Fruit fly (Drosophila melanogaster) whole organism, embryonic: ENCODE results near the gene Men.
A peak's percentile ranks its signal among the peaks of the same experiment; 100 is the strongest.

ENCODE experiments used
- Aef1 ChIP-seq: fragments of 200-800 bp; sonication (Bioruptor generic); IDR thresholded peaks from 3 replicates; pipeline ENCODE4 v1.3.6; 2022; ENCODE audit warnings: missing biosample characterization, missing genetic modification characterization
- Blimp-1 ChIP-seq: fragments of 200-800 bp; sonication (Bioruptor generic); optimal IDR thresholded peaks from 3 replicates; lab custom pipeline; 2018; ENCODE audit warnings: missing biosample characterization, missing genetic modification characterization, mild to moderate bottlenecking, moderate library complexity, missing genetic modification reagents
- CG12236 ChIP-seq: fragments of 200-800 bp; sonication (Bioruptor generic); optimal IDR thresholded peaks from 2 replicates; lab custom pipeline; 2016; ENCODE audit warnings: missing biosample characterization, missing genetic modification characterization
- CG12299 ChIP-seq: fragments of 200-800 bp; sonication (Bioruptor generic); optimal IDR thresholded peaks from 2 replicates; lab custom pipeline; 2018; ENCODE audit warnings: missing biosample characterization, mild to moderate bottlenecking, missing genetic modification characterization
- CG12659 ChIP-seq: fragments of 200-800 bp; sonication (Bioruptor generic); optimal IDR thresholded peaks from 3 replicates; lab custom pipeline; 2017; ENCODE audit warnings: mild to moderate bottlenecking, missing biosample characterization, missing genetic modification reagents, missing genetic modification characterization
- CG14965 ChIP-seq: fragments of 200-800 bp; sonication (Bioruptor generic); optimal IDR thresholded peaks from 2 replicates; lab custom pipeline; 2016; ENCODE audit warnings: missing biosample characterization, missing genetic modification characterization, borderline replicate concordance
- CG15696 ChIP-seq: fragments of 200-800 bp; sonication (Bioruptor generic); optimal IDR thresholded peaks from 2 replicates; lab custom pipeline; 2019; ENCODE audit warnings: missing biosample characterization, mild to moderate bottlenecking, missing genetic modification characterization, moderate library complexity
- CG16815 ChIP-seq: fragments of 200-800 bp; sonication (Bioruptor generic); optimal IDR thresholded peaks from 3 replicates; lab custom pipeline; 2017; ENCODE audit warnings: missing biosample characterization, mild to moderate bottlenecking, missing genetic modification characterization
- CG17328 ChIP-seq: fragments of 200-800 bp; sonication (Bioruptor generic); IDR thresholded peaks from 2 replicates; pipeline ENCODE4 v1.3.6; 2022; ENCODE audit warnings: missing biosample characterization, missing genetic modification characterization
- CG18262 ChIP-seq: fragments of 200-800 bp; optimal IDR thresholded peaks from 3 replicates; lab custom pipeline; 2019; ENCODE audit warnings: missing biosample characterization, mild to moderate bottlenecking, missing genetic modification characterization, moderate library complexity
- CG33557 ChIP-seq: fragments of 200-800 bp; sonication (Bioruptor generic); optimal IDR thresholded peaks from 2 replicates; lab custom pipeline; 2019; ENCODE audit warnings: missing biosample characterization, mild to moderate bottlenecking, missing genetic modification characterization, moderate library complexity
- CG42726 ChIP-seq: fragments of 200-800 bp; sonication (Bioruptor generic); IDR thresholded peaks from 2 replicates; pipeline ENCODE4 v1.3.6; 2022; ENCODE audit warnings: missing biosample characterization, missing genetic modification characterization; ENCODE audit not compliant: partially characterized antibody
- CG6683 ChIP-seq: fragments of 200-800 bp; sonication (Bioruptor generic); optimal IDR thresholded peaks from 2 replicates; lab custom pipeline; 2017; ENCODE audit warnings: missing biosample characterization, mild to moderate bottlenecking, missing genetic modification characterization, missing genetic modification reagents
- CG7271 ChIP-seq: fragments of 200-800 bp; sonication (Bioruptor generic); optimal IDR thresholded peaks from 2 replicates; lab custom pipeline; 2018; ENCODE audit warnings: missing biosample characterization, mild to moderate bottlenecking, missing genetic modification characterization, moderate library complexity
- CG7987 ChIP-seq: fragments of 200-800 bp; sonication (Bioruptor generic); optimal IDR thresholded peaks from 2 replicates; lab custom pipeline; 2018; ENCODE audit warnings: missing biosample characterization, mild to moderate bottlenecking, missing genetic modification characterization, moderate library complexity
- CG8924 ChIP-seq: fragments of 200-800 bp; optimal IDR thresholded peaks from 3 replicates; lab custom pipeline; 2019; ENCODE audit warnings: missing biosample characterization, mild to moderate bottlenecking, missing genetic modification characterization, moderate library complexity
- Gsc ChIP-seq: fragments of 200-800 bp; sonication (Bioruptor generic); IDR thresholded peaks from 2 replicates; pipeline ENCODE4 v1.3.6; 2022; ENCODE audit warnings: missing biosample characterization, missing genetic modification characterization
- Hr51 ChIP-seq, 2 experiments: fragments of 200-800 bp; sonication (Bioruptor generic); optimal IDR thresholded peaks; 2 replicates in 1 of 2; 3 replicates in 1 of 2; lab custom pipeline; 2016 to 2018; ENCODE audit warnings: missing biosample characterization in 2 of 2, missing genetic modification characterization in 2 of 2, mild to moderate bottlenecking in 1 of 2, moderate library complexity in 1 of 2
- Kr ChIP-seq: fragments of 200-800 bp; sonication (Bioruptor generic); optimal IDR thresholded peaks from 2 replicates; lab custom pipeline; 2017; ENCODE audit warnings: missing biosample characterization, mild to moderate bottlenecking, missing genetic modification characterization
- Lhr ChIP-seq: fragments of 200-800 bp; sonication (Bioruptor generic); optimal IDR thresholded peaks from 3 replicates; lab custom pipeline; 2017; ENCODE audit warnings: mild to moderate bottlenecking, missing biosample characterization, missing genetic modification reagents, missing genetic modification characterization
- MESR4 ChIP-seq: fragments of 200-800 bp; sonication (Bioruptor generic); optimal IDR thresholded peaks from 2 replicates; lab custom pipeline; 2018; ENCODE audit warnings: missing biosample characterization, mild to moderate bottlenecking, missing genetic modification characterization, moderate library complexity
- Neu2 ChIP-seq: fragments of 200-800 bp; sonication (Bioruptor generic); optimal IDR thresholded peaks from 3 replicates; lab custom pipeline; 2016; ENCODE audit warnings: missing biosample characterization, missing genetic modification characterization, borderline replicate concordance
- PHDP ChIP-seq: fragments of 200-800 bp; sonication (Bioruptor generic); optimal IDR thresholded peaks from 3 replicates; lab custom pipeline; 2018; ENCODE audit warnings: missing biosample characterization, mild to moderate bottlenecking, missing genetic modification characterization, moderate library complexity
- Ravus ChIP-seq: fragments of 200-800 bp; sonication (Bioruptor generic); IDR thresholded peaks from 2 replicates; pipeline ENCODE4 v1.3.6; 2022; ENCODE audit warnings: missing biosample characterization, missing genetic modification characterization
- Taf1 ChIP-seq: fragments of 200-800 bp; sonication (Bioruptor generic); IDR thresholded peaks from 2 replicates; pipeline ENCODE4 v1.3.6; 2022; ENCODE audit warnings: missing biosample characterization, missing genetic modification characterization
- chif ChIP-seq, 2 experiments: fragments of 200-800 bp; sonication (Bioruptor generic); optimal IDR thresholded peaks; 3 replicates each; lab custom pipeline; 2016; ENCODE audit warnings: missing biosample characterization in 2 of 2, missing genetic modification characterization in 2 of 2
- croc ChIP-seq: fragments of 200-800 bp; sonication (Bioruptor generic); conservative IDR thresholded peaks from 3 replicates; pipeline ENCODE4 v1.3.6; 2022; ENCODE audit warnings: missing biosample characterization, missing genetic modification characterization
- crol ChIP-seq: fragments of 200-800 bp; sonication (Bioruptor generic); IDR thresholded peaks from 2 replicates; pipeline ENCODE4 v1.3.6; 2022; ENCODE audit warnings: missing biosample characterization, missing genetic modification characterization
- da ChIP-seq: fragments of 200-800 bp; sonication (Bioruptor generic); optimal IDR thresholded peaks from 2 replicates; lab custom pipeline; 2016; ENCODE audit warnings: missing biosample characterization, missing genetic modification characterization
- eyg ChIP-seq: fragments of 200-800 bp; sonication (Bioruptor generic); optimal IDR thresholded peaks from 3 replicates; lab custom pipeline; 2016; ENCODE audit warnings: missing biosample characterization, missing genetic modification characterization
- fu2 ChIP-seq: fragments of 200-800 bp; sonication (Bioruptor generic); optimal IDR thresholded peaks from 2 replicates; lab custom pipeline; 2016; ENCODE audit warnings: missing biosample characterization, missing genetic modification characterization
- grn ChIP-seq: fragments of 200-800 bp; sonication (Bioruptor generic); optimal IDR thresholded peaks from 3 replicates; lab custom pipeline; 2017; ENCODE audit warnings: missing biosample characterization, missing genetic modification characterization
- gsb ChIP-seq: fragments of 200-800 bp; sonication (Bioruptor generic); IDR thresholded peaks from 2 replicates; pipeline ENCODE4 v1.3.6; 2022; ENCODE audit warnings: missing biosample characterization, missing genetic modification characterization
- hb ChIP-seq: fragments of 200-800 bp; sonication (Bioruptor generic); IDR thresholded peaks from 3 replicates; pipeline ENCODE4 v1.3.6; 2022; ENCODE audit warnings: missing biosample characterization, missing genetic modification characterization; ENCODE audit not compliant: partially characterized antibody
- jigr1 ChIP-seq: fragments of 200-800 bp; sonication (Bioruptor generic); IDR thresholded peaks from 3 replicates; pipeline ENCODE4 v1.3.6; 2022; ENCODE audit warnings: missing biosample characterization, missing genetic modification characterization
- knrl ChIP-seq: fragments of 200-800 bp; sonication (Bioruptor generic); IDR thresholded peaks from 3 replicates; pipeline ENCODE4 v1.3.6; 2022; ENCODE audit warnings: missing biosample characterization, missing genetic modification characterization; ENCODE audit not compliant: partially characterized antibody
- oc ChIP-seq: fragments of 200-800 bp; sonication (Bioruptor generic); optimal IDR thresholded peaks from 2 replicates; lab custom pipeline; 2018; ENCODE audit warnings: missing biosample characterization, mild to moderate bottlenecking, missing genetic modification characterization, moderate library complexity
- psq ChIP-seq: fragments of 200-800 bp; sonication (Bioruptor generic); optimal IDR thresholded peaks from 2 replicates; lab custom pipeline; 2017; ENCODE audit warnings: missing biosample characterization, missing genetic modification characterization
- pum ChIP-seq: fragments of 200-800 bp; sonication (Bioruptor generic); optimal IDR thresholded peaks from 2 replicates; lab custom pipeline; 2016; ENCODE audit warnings: missing biosample characterization, missing genetic modification characterization
- shn ChIP-seq: fragments of 200-800 bp; sonication (Bioruptor generic); optimal IDR thresholded peaks from 3 replicates; lab custom pipeline; 2016; ENCODE audit warnings: missing biosample characterization, missing genetic modification characterization
- sim ChIP-seq: fragments of 200-800 bp; sonication (Bioruptor generic); IDR thresholded peaks from 2 replicates; pipeline ENCODE4 v1.3.6; 2022; ENCODE audit warnings: missing biosample characterization, missing genetic modification characterization
- slbo ChIP-seq: fragments of 200-800 bp; sonication (Bioruptor generic); IDR thresholded peaks from 2 replicates; pipeline ENCODE4 v1.3.6; 2022; ENCODE audit warnings: missing biosample characterization, missing genetic modification characterization
- slou ChIP-seq: fragments of 200-800 bp; sonication (Bioruptor generic); optimal IDR thresholded peaks from 3 replicates; lab custom pipeline; 2016; ENCODE audit warnings: missing biosample characterization, missing genetic modification characterization
- tin ChIP-seq: fragments of 200-800 bp; sonication (Bioruptor generic); optimal IDR thresholded peaks from 3 replicates; lab custom pipeline; 2016; ENCODE audit warnings: missing biosample characterization, missing genetic modification characterization
- tio ChIP-seq: fragments of 200-800 bp; sonication (Bioruptor generic); optimal IDR thresholded peaks from 2 replicates; lab custom pipeline; 2017; ENCODE audit warnings: missing biosample characterization, missing genetic modification characterization, inconsistent platforms
- unc-4 ChIP-seq: fragments of 200-800 bp; sonication (Bioruptor generic); IDR thresholded peaks from 2 replicates; pipeline ENCODE4 v1.3.6; 2022; ENCODE audit warnings: missing biosample characterization, missing genetic modification characterization; ENCODE audit not compliant: partially characterized antibody

Men gene

dm6 chr3R:12694742-12695141 lies 27.5 kb downstream of the Men start, which contains the start of the genes CG14391 and NijC:
TSS of gene CG14391 (minus strand) at chr3R:12694842.
TSS of gene NijC (plus strand) at chr3R:12695129.
- TF ChIP-seq CG15696 (tag; lab: Kevin White, UChicago) (no peak), gsb (GFP tag; lab: Robert Waterston, UW) (no peak), CG12299 (tag; lab: Kevin White, UChicago) (no peak), Kr (GFP tag; lab: Kevin White, UChicago) (no peak), eyg (GFP tag; lab: Kevin White, UChicago) (no peak), slou (no peak), PHDP (tag; lab: Kevin White, UChicago) (no peak), croc (GFP tag; lab: Robert Waterston, UW) (no peak), CG8924 (tag; lab: Kevin White, UChicago) (no peak), CG18262 (tag; lab: Kevin White, UChicago) (no peak), jigr1 (no peak), CG7987 (GFP tag; lab: Kevin White, UChicago) (no peak), chif (GFP tag; optimal IDR thresholded peaks at IDR 0.05; lab: Kevin White, UChicago) (no peak), CG12236 (GFP tag; lab: Kevin White, UChicago) (no peak), sim (GFP tag; lab: Robert Waterston, UW) (no peak)

- no peak for TF ChIP-seq CG7271 (tag; lab: Kevin White, UChicago)
- no peak for TF ChIP-seq psq (GFP tag; lab: Kevin White, UChicago)
- TF ChIP-seq Gsc (GFP tag; lab: Robert Waterston, UW) = no peak
- no peak for TF ChIP-seq tio (GFP tag; lab: Kevin White, UChicago)
- TF ChIP-seq Hr51 (GFP tag; optimal IDR thresholded peaks at IDR 0.05; lab: Kevin White, UChicago) = no peak
- no peak for TF ChIP-seq hb (GFP tag; lab: Robert Waterston, UW)
- TF ChIP-seq MESR4 (GFP tag; lab: Kevin White, UChicago) = no peak
- no peak for TF ChIP-seq grn (GFP tag; lab: Kevin White, UChicago)
- TF ChIP-seq CG16815 (GFP tag; lab: Kevin White, UChicago) = no peak
- no peak for TF ChIP-seq Ravus (GFP tag; lab: Robert Waterston, UW)
- TF ChIP-seq pum (GFP tag; lab: Kevin White, UChicago) = no peak
- TF ChIP-seq fu2 (GFP tag; lab: Kevin White, UChicago) = no peak
- no peak for TF ChIP-seq unc-4 (GFP tag; lab: Robert Waterston, UW)
- no peak for TF ChIP-seq slbo (GFP tag; lab: Robert Waterston, UW)
- TF ChIP-seq CG14965 (GFP tag; lab: Kevin White, UChicago) = no peak
Measured at dm6 chr3R:12692497-12692896, 29.7 kb downstream of the Men start, which contains the start of gene CG31347. TSS of gene CG31347 (minus strand) at chr3R:12692597.

DNA sequence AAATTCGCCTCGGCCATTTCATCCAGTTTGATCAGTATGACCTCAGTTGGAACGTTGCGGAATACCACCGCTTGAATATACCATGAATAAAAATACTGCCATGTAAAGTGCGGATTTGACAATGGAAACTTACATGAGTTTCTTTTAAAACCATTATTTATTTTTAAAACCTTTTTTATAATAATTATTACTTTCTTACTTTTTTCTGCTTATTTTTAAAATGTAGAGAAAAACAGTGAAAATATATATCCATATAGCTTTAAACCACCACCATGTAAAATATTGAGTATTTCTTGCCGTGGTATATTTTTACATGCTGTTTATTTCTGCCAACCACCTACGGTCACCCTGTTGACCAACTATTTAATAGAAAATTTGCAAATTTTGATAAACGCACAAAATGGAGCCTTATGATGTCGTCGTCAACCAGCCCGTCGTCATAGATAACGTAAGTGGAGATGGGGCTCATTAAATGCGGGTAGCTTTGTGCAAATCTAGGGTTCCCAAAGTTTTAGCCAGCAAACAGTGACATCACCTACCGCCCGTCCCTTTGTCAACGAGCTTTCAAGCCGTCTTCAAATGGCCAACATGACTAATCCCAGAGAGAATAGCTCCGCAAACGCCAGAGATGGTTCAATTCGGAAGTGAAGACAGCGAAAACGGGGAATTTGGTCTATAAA lies 30.7 kb downstream of the Men start, which contains the start of gene Arp1:
Gene Arp1 (plus strand): TSS at position 322 of the 680 bp plus-strand sequence.
- TF ChIP-seq Aef1 (GFP tag; lab: Robert Waterston, UW) (no peak), Blimp-1 (GFP tag; lab: Kevin White, UChicago) (no peak), unc-4 (GFP tag; lab: Robert Waterston, UW) (0 out of 2 replicates have a peak, but pooled peaks have one; percentile 19), Taf1 (GFP tag; lab: Robert Waterston, UW) (no peak), CG17328 (GFP tag; lab: Robert Waterston, UW) (no peak), CG12659 (GFP tag; lab: Kevin White, UChicago) (peak; percentile 68), tin (GFP tag; lab: Kevin White, UChicago) (no peak), CG6683 (GFP tag; lab: Kevin White, UChicago) (no peak), crol (GFP tag; lab: Robert Waterston, UW) (peak; percentile 64; the same call in 1 of the 2 replicates), da (GFP tag; lab: Kevin White, UChicago) (no peak), CG33557 (GFP tag; lab: Kevin White, UChicago) (no peak), CG42726 (0 out of 2 replicates have a peak, but pooled peaks have one; percentile 5), shn (GFP tag; lab: Kevin White, UChicago) (no peak), oc (tag; lab: Kevin White, UChicago) (no peak), knrl (GFP tag; lab: Robert Waterston, UW) (peak; percentile 49; the same call in 1 of the 3 replicates), Lhr (GFP tag; lab: Kevin White, UChicago) (peak; percentile 81), Neu2 (GFP tag; lab: Kevin White, UChicago) (no peak)
